Fruit fly (Drosophila melanogaster) whole organism, embryonic: ENCODE measurements around the gene waw.
A peak's percentile ranks its signal among the peaks of the same experiment; 100 is the strongest.

Experiments
- Awh ChIP-seq: fragments of 200-800 bp; sonication (Bioruptor generic); IDR thresholded peaks from 2 replicates; pipeline ENCODE4, ENCODE4 v1.3.6; 2022; ENCODE audit warnings: missing biosample characterization, missing genetic modification characterization
- B-H1 ChIP-seq: fragments of 200-800 bp; sonication (Bioruptor generic); IDR thresholded peaks from 3 replicates; pipeline ENCODE4 v1.3.6; 2022; ENCODE audit warnings: missing biosample characterization, missing genetic modification characterization
- CG11696 ChIP-seq: fragments of 200-800 bp; sonication (Bioruptor generic); IDR thresholded peaks from 2 replicates; pipeline ENCODE4 v1.3.6; 2022; ENCODE audit warnings: missing biosample characterization, missing genetic modification characterization
- CG12071 ChIP-seq: fragments of 200-800 bp; sonication (Bioruptor generic); optimal IDR thresholded peaks from 3 replicates; lab custom pipeline; 2018; ENCODE audit warnings: missing biosample characterization, mild to moderate bottlenecking, missing genetic modification characterization
- CG14667 ChIP-seq: fragments of 200-800 bp; sonication (Bioruptor generic); IDR thresholded peaks from 2 replicates; pipeline ENCODE4 v1.3.6; 2022; ENCODE audit warnings: missing biosample characterization, missing genetic modification characterization
- CG1602 ChIP-seq: fragments of 200-800 bp; sonication (Bioruptor generic); optimal IDR thresholded peaks from 3 replicates; lab custom pipeline; 2016; ENCODE audit warnings: missing biosample characterization, missing genetic modification characterization
- CG17802 ChIP-seq: fragments of 200-800 bp; sonication (Bioruptor generic); optimal IDR thresholded peaks from 2 replicates; lab custom pipeline; 2018; ENCODE audit warnings: missing biosample characterization, mild to moderate bottlenecking, missing genetic modification characterization, moderate library complexity
- CG18262 ChIP-seq: fragments of 200-800 bp; optimal IDR thresholded peaks from 3 replicates; lab custom pipeline; 2019; ENCODE audit warnings: missing biosample characterization, mild to moderate bottlenecking, missing genetic modification characterization, moderate library complexity
- CG2712 ChIP-seq: fragments of 200-800 bp; optimal IDR thresholded peaks from 3 replicates; lab custom pipeline; 2019; ENCODE audit warnings: missing biosample characterization, mild to moderate bottlenecking, missing genetic modification characterization, moderate library complexity
- CG42726 ChIP-seq: fragments of 200-800 bp; sonication (Bioruptor generic); IDR thresholded peaks from 2 replicates; pipeline ENCODE4 v1.3.6; 2022; ENCODE audit warnings: missing biosample characterization, missing genetic modification characterization; ENCODE audit not compliant: partially characterized antibody
- CG4282 ChIP-seq: fragments of 200-800 bp; sonication (Bioruptor generic); optimal IDR thresholded peaks from 2 replicates; lab custom pipeline; 2016; ENCODE audit warnings: missing biosample characterization, missing genetic modification characterization
- CG43689 ChIP-seq: fragments of 200-800 bp; sonication (Bioruptor generic); IDR thresholded peaks from 2 replicates; pipeline ENCODE4 v1.3.6; 2022; ENCODE audit warnings: missing biosample characterization, missing genetic modification characterization
- CG5245 ChIP-seq: fragments of 200-800 bp; sonication (Bioruptor generic); optimal IDR thresholded peaks from 3 replicates; lab custom pipeline; 2016; ENCODE audit warnings: missing biosample characterization, missing genetic modification characterization
- CG6791 ChIP-seq: fragments of 200-800 bp; sonication (Bioruptor generic); IDR thresholded peaks from 3 replicates; pipeline ENCODE4 v1.3.6; 2022; ENCODE audit warnings: missing biosample characterization, missing genetic modification characterization; ENCODE audit not compliant: partially characterized antibody
- CG7271 ChIP-seq: fragments of 200-800 bp; sonication (Bioruptor generic); optimal IDR thresholded peaks from 2 replicates; lab custom pipeline; 2018; ENCODE audit warnings: missing biosample characterization, mild to moderate bottlenecking, missing genetic modification characterization, moderate library complexity
- CG7839 ChIP-seq: fragments of 200-800 bp; sonication (Bioruptor generic); optimal IDR thresholded peaks from 3 replicates; lab custom pipeline; 2018; ENCODE audit warnings: missing biosample characterization, mild to moderate bottlenecking, missing genetic modification characterization, moderate library complexity
- CoRest ChIP-seq: fragments of 200-800 bp; sonication (Bioruptor generic); optimal IDR thresholded peaks from 3 replicates; lab custom pipeline; 2018; ENCODE audit warnings: missing biosample characterization, mild to moderate bottlenecking, missing genetic modification characterization, moderate library complexity
- Dll ChIP-seq: fragments of 200-800 bp; sonication (Bioruptor generic); IDR thresholded peaks from 4 replicates; pipeline ENCODE4 v1.3.6; 2022; ENCODE audit warnings: missing biosample characterization, missing genetic modification characterization; ENCODE audit not compliant: partially characterized antibody
- Eip74EF ChIP-seq, 2 experiments: fragments of 200-800 bp in 1 of 2; fragments of >200 bp in 1 of 2; sonication (Bioruptor generic) in 1 of 2; optimal IDR thresholded peaks; 2 replicates each; lab custom pipeline; 2017 to 2019; ENCODE audit warnings: missing biosample characterization in 2 of 2, missing genetic modification characterization in 2 of 2, mild to moderate bottlenecking in 1 of 2, moderate library complexity in 1 of 2
- Ets65A ChIP-seq: fragments of 200-800 bp; sonication (Bioruptor generic); peaks from one replicate; lab custom pipeline; 2016; ENCODE audit warnings: missing biosample characterization, missing genetic modification characterization
- HHEX ChIP-seq: fragments of 200-800 bp; sonication (Bioruptor generic); optimal IDR thresholded peaks from 3 replicates; lab custom pipeline; 2017; ENCODE audit warnings: missing biosample characterization, mild to moderate bottlenecking, missing genetic modification characterization, missing genetic modification reagents
- HLH4C ChIP-seq: fragments of 200-800 bp; sonication (Bioruptor generic); IDR thresholded peaks from 3 replicates; pipeline ENCODE4 v1.3.6; 2022; ENCODE audit warnings: missing biosample characterization, missing genetic modification characterization; ENCODE audit not compliant: partially characterized antibody
- Hr39 ChIP-seq: fragments of >200 bp; optimal IDR thresholded peaks from 2 replicates; lab custom pipeline; 2017
- Mes4 ChIP-seq: fragments of 200-800 bp; sonication (Bioruptor generic); optimal IDR thresholded peaks from 2 replicates; lab custom pipeline; 2016; ENCODE audit warnings: missing biosample characterization, missing genetic modification characterization
- Pdp1 ChIP-seq, 2 experiments: fragments of 200-800 bp; sonication (Bioruptor generic); optimal IDR thresholded peaks; 3 replicates each; lab custom pipeline; 2016; ENCODE audit warnings: missing biosample characterization in 2 of 2, missing genetic modification characterization in 2 of 2, mild to moderate bottlenecking in 1 of 2, moderate library complexity in 1 of 2
- Scr ChIP-seq: fragments of 200-800 bp; sonication (Bioruptor generic); IDR thresholded peaks from 2 replicates; pipeline ENCODE4 v1.3.6; 2022; ENCODE audit warnings: missing biosample characterization, missing genetic modification characterization; ENCODE audit not compliant: partially characterized antibody
- Sin3A ChIP-seq: fragments of >200 bp; optimal IDR thresholded peaks from 2 replicates; lab custom pipeline; 2018
- bbx ChIP-seq: fragments of 200-800 bp; sonication (Bioruptor generic); IDR thresholded peaks from 2 replicates; pipeline ENCODE4 v1.3.6; 2022; ENCODE audit warnings: missing biosample characterization, missing genetic modification characterization; ENCODE audit not compliant: partially characterized antibody
- cato ChIP-seq: fragments of 200-800 bp; sonication (Bioruptor generic); optimal IDR thresholded peaks from 2 replicates; lab custom pipeline; 2016; ENCODE audit warnings: missing biosample characterization, missing genetic modification characterization, borderline replicate concordance
- caup ChIP-seq: fragments of 200-800 bp; sonication (Bioruptor generic); optimal IDR thresholded peaks from 3 replicates; lab custom pipeline; 2017; ENCODE audit warnings: missing biosample characterization, mild to moderate bottlenecking, missing genetic modification characterization, moderate library complexity; ENCODE audit not compliant: severe bottlenecking
- corto ChIP-seq: fragments of 200-800 bp; sonication (Bioruptor generic); optimal IDR thresholded peaks from 2 replicates; lab custom pipeline; 2016; ENCODE audit warnings: missing biosample characterization, mild to moderate bottlenecking, missing genetic modification characterization, moderate library complexity
- cwo ChIP-seq: fragments of 200-800 bp; sonication (Bioruptor generic); optimal IDR thresholded peaks from 3 replicates; lab custom pipeline; 2017; ENCODE audit warnings: missing biosample characterization, missing genetic modification characterization, mild to moderate bottlenecking, moderate library complexity, missing genetic modification reagents
- dimm ChIP-seq: fragments of 200-800 bp; sonication (Bioruptor generic); IDR thresholded peaks from 2 replicates; pipeline ENCODE4 v1.3.6; 2022; ENCODE audit warnings: missing biosample characterization, missing genetic modification characterization
- dysf ChIP-seq: fragments of 200-800 bp; sonication (Bioruptor generic); IDR thresholded peaks from 3 replicates; pipeline ENCODE4 v1.3.6; 2022; ENCODE audit warnings: missing biosample characterization, missing genetic modification characterization
- eyg ChIP-seq: fragments of 200-800 bp; sonication (Bioruptor generic); optimal IDR thresholded peaks from 3 replicates; lab custom pipeline; 2016; ENCODE audit warnings: missing biosample characterization, missing genetic modification characterization
- gcm2 ChIP-seq: fragments of 200-800 bp; sonication (Bioruptor generic); optimal IDR thresholded peaks from 2 replicates; lab custom pipeline; 2016; ENCODE audit warnings: missing biosample characterization, missing genetic modification characterization
- lbe ChIP-seq: fragments of 200-800 bp; sonication (Bioruptor generic); optimal IDR thresholded peaks from 2 replicates; lab custom pipeline; 2016; ENCODE audit warnings: missing biosample characterization, mild to moderate bottlenecking, missing genetic modification characterization
- luna ChIP-seq: fragments of 200-800 bp; sonication (Bioruptor generic); optimal IDR thresholded peaks from 2 replicates; lab custom pipeline; 2016; ENCODE audit warnings: missing biosample characterization, missing genetic modification characterization
- mam ChIP-seq: fragments of 200-800 bp; sonication (Bioruptor generic); optimal IDR thresholded peaks from 3 replicates; lab custom pipeline; 2016; ENCODE audit warnings: missing biosample characterization, missing genetic modification characterization
- p53 ChIP-seq: fragments of 200-800 bp; sonication (Bioruptor generic); optimal IDR thresholded peaks from 2 replicates; lab custom pipeline; 2016; ENCODE audit warnings: missing biosample characterization, missing genetic modification characterization
- peb ChIP-seq: fragments of 200-800 bp; sonication (Bioruptor generic); IDR thresholded peaks from 2 replicates; pipeline ENCODE4 v1.3.6; 2022; ENCODE audit warnings: missing biosample characterization, missing genetic modification characterization
- pzg ChIP-seq: fragments of 200-800 bp; sonication (Bioruptor generic); optimal IDR thresholded peaks from 3 replicates; lab custom pipeline; 2018; ENCODE audit warnings: missing biosample characterization, mild to moderate bottlenecking, missing genetic modification characterization, moderate library complexity
- ranshi ChIP-seq: fragments of 200-800 bp; sonication (Bioruptor generic); IDR thresholded peaks from 2 replicates; pipeline ENCODE4 v1.3.6; 2022; ENCODE audit warnings: missing biosample characterization, missing genetic modification characterization
- row ChIP-seq: fragments of 200-800 bp; sonication (Bioruptor generic); IDR thresholded peaks from 3 replicates; pipeline ENCODE4 v1.3.6; 2022; ENCODE audit warnings: missing biosample characterization, missing genetic modification characterization
- scrt ChIP-seq: fragments of 200-800 bp; sonication (Bioruptor generic); optimal IDR thresholded peaks from 2 replicates; lab custom pipeline; 2018; ENCODE audit warnings: missing biosample characterization, mild to moderate bottlenecking, missing genetic modification characterization, moderate library complexity
- ssp ChIP-seq: fragments of 200-800 bp; sonication (Bioruptor generic); IDR thresholded peaks from 2 replicates; pipeline ENCODE4 v1.3.6; 2022; ENCODE audit warnings: missing biosample characterization, missing genetic modification characterization
- trem ChIP-seq: fragments of 200-800 bp; optimal IDR thresholded peaks from 3 replicates; lab custom pipeline; 2019; ENCODE audit warnings: missing biosample characterization, mild to moderate bottlenecking, missing genetic modification characterization, moderate library complexity
- ttk ChIP-seq: fragments of 200-800 bp; sonication (Bioruptor generic); IDR thresholded peaks from 2 replicates; pipeline ENCODE4 v2.1.2; 2022; ENCODE audit warnings: missing biosample characterization, missing genetic modification characterization
- yki ChIP-seq: fragments of >200 bp; optimal IDR thresholded peaks from 3 replicates; lab custom pipeline; 2018
- zen2 ChIP-seq: fragments of 200-800 bp; sonication (Bioruptor generic); IDR thresholded peaks from 3 replicates; pipeline ENCODE4 v1.3.6; 2022; ENCODE audit warnings: missing biosample characterization, missing genetic modification characterization; ENCODE audit not compliant: partially characterized antibody

The waw gene

dm6 chrX:21319202-21319772, 43.5 kb upstream of the waw start, which contains the start of the genes SLIRP1 and anox:
TSS of gene SLIRP1 (minus strand) at chrX:21319296.
TSS of gene anox (minus strand) at chrX:21319296.
- TF ChIP-seq bbx (GFP tag; lab: Robert Waterston, UW) (no peak), Pdp1 (GFP tag; optimal IDR thresholded peaks at IDR 0.05; lab: Kevin White, UChicago) (peak; percentile 82 to 97), Awh (GFP tag; lab: Robert Waterston, UW) (peak; percentile 44; the same call in 1 of the 2 replicates), luna (GFP tag; lab: Kevin White, UChicago) (peak; percentile 56), zen2 (no peak), CG17802 (peak; percentile 40), Dll (no peak), CoRest (peak; percentile 96), Hr39 (lab: Kevin White, UChicago) (no peak), Sin3A (lab: Kevin White, UChicago) (no peak), CG2712 (tag; lab: Kevin White, UChicago) (peak; percentile 92), HLH4C (GFP tag; lab: Robert Waterston, UW) (no peak), ssp (peak; percentile 68), Ets65A (GFP tag; lab: Kevin White, UChicago) (peak; percentile 68), mam (peak; percentile 80), Mes4 (peak; percentile 62), cato (peak; percentile 80), ttk (peak; percentile 56; the same call in 1 of the 2 replicates), p53 (GFP tag; lab: Kevin White, UChicago) (peak; percentile 9), CG11696 (no peak), dimm (GFP tag; lab: Robert Waterston, UW) (peak; percentile 38; the same call in 1 of the 2 replicates), CG4282 (GFP tag; lab: Kevin White, UChicago) (no peak), CG18262 (tag; lab: Kevin White, UChicago) (peak; percentile 93), CG1602 (GFP tag; lab: Kevin White, UChicago) (peak; percentile 89), row (GFP tag; lab: Robert Waterston, UW) (peak; percentile 96), lbe (GFP tag; lab: Kevin White, UChicago) (peak; percentile 36), CG43689 (GFP tag; lab: Robert Waterston, UW) (no peak), CG7271 (no peak), CG6791 (GFP tag; lab: Robert Waterston, UW) (no peak), corto (GFP tag; lab: Kevin White, UChicago) (no peak), Eip74EF (GFP tag; optimal IDR thresholded peaks at IDR 0.05; lab: Kevin White, UChicago) (peak in 1 of 2 experiments; percentile 86), CG7839 (tag; lab: Kevin White, UChicago) (peak; percentile 94), CG5245 (peak; percentile 69), CG12071 (GFP tag; lab: Kevin White, UChicago) (peak; percentile 60), gcm2 (GFP tag; lab: Kevin White, UChicago) (peak; percentile 11), peb (GFP tag; lab: Robert Waterston, UW) (peak; percentile 70), CG14667 (GFP tag; lab: Robert Waterston, UW) (peak; percentile 60), caup (peak; percentile 85), scrt (peak; percentile 79), pzg (GFP tag; lab: Kevin White, UChicago) (peak; percentile 41), HHEX (GFP tag; lab: Kevin White, UChicago) (peak; percentile 80), Scr (GFP tag; lab: Robert Waterston, UW) (no peak), dysf (GFP tag; lab: Robert Waterston, UW) (peak; percentile 90), CG42726 (GFP tag; lab: Robert Waterston, UW) (no peak), trem (tag; lab: Kevin White, UChicago) (peak; percentile 87), ranshi (GFP tag; lab: Robert Waterston, UW) (peak; percentile 80; the same call in 1 of the 2 replicates), cwo (GFP tag; lab: Kevin White, UChicago) (peak; percentile 81), B-H1 (peak; percentile 56; the same call in 1 of the 3 replicates), eyg (peak; percentile 40), yki (lab: Kevin White, UChicago) (no peak)
